Worm (Caenorhabditis elegans) whole organism, L3 larva: ENCODE data around the gene T07G12.4.

Source experiments
- R02D3.7 ChIP-seq: fragments of 150-350 bp; optimal IDR thresholded peaks from 2 replicates; lab custom pipeline; 2014; ENCODE audit warnings: missing biosample characterization, missing genetic modification characterization
- ZK546.5 ChIP-seq: sonication (generic microtip); optimal IDR thresholded peaks from 2 replicates; lab custom pipeline; 2017; ENCODE audit warnings: missing biosample characterization, missing genetic modification characterization
- aly-2 ChIP-seq: fragments of 150-350 bp; optimal IDR thresholded peaks from 2 replicates; lab custom pipeline; 2014; ENCODE audit warnings: missing biosample characterization, missing genetic modification characterization
- ama-1 ChIP-seq: fragments of 150-350 bp; optimal IDR thresholded peaks from 2 replicates; lab custom pipeline; 2018
- ceh-16 ChIP-seq: sonication (generic microtip); optimal IDR thresholded peaks from 2 replicates; lab custom pipeline; 2017; ENCODE audit warnings: missing biosample characterization, missing genetic modification characterization
- ceh-28 ChIP-seq: fragments of 150-350 bp; optimal IDR thresholded peaks from 2 replicates; lab custom pipeline; 2014; ENCODE audit warnings: missing biosample characterization, missing genetic modification reagents, missing genetic modification characterization
- ceh-82 ChIP-seq: fragments of 150-350 bp; optimal IDR thresholded peaks from 2 replicates; lab custom pipeline; 2014; ENCODE audit warnings: missing biosample characterization, missing genetic modification characterization
- ceh-9 ChIP-seq: sonication (generic microtip); optimal IDR thresholded peaks from 2 replicates; lab custom pipeline; 2018; ENCODE audit warnings: missing biosample characterization, missing genetic modification characterization
- daf-12 ChIP-seq: fragments of 150-350 bp; optimal IDR thresholded peaks from 2 replicates; lab custom pipeline; 2014; ENCODE audit warnings: missing biosample characterization, missing genetic modification reagents, missing genetic modification characterization
- egl-27 ChIP-seq: sonication (generic microtip); optimal IDR thresholded peaks from 4 replicates; lab custom pipeline; 2017; ENCODE audit warnings: missing biosample characterization, missing genetic modification reagents, missing genetic modification characterization
- egl-5 ChIP-seq: fragments of 150-350 bp; optimal IDR thresholded peaks from 2 replicates; lab custom pipeline; 2017; ENCODE audit warnings: missing biosample characterization, missing genetic modification reagents, missing genetic modification characterization, inconsistent platforms
- elt-1 ChIP-seq: fragments of 150-350 bp; optimal IDR thresholded peaks from 2 replicates; lab custom pipeline; 2014; ENCODE audit warnings: missing biosample characterization, missing genetic modification characterization
- elt-2 ChIP-seq: sonication (generic microtip); optimal IDR thresholded peaks from 2 replicates; lab custom pipeline; 2016; ENCODE audit warnings: missing genetic modification reagents, mild to moderate bottlenecking, missing genetic modification characterization, missing compliant biosample characterization
- elt-3 ChIP-seq, 3 experiments: fragments of 150-350 bp in 1 of 3; sonication (generic microtip) in 2 of 3; optimal IDR thresholded peaks; 2 replicates in 2 of 3; 4 replicates in 1 of 3; lab custom pipeline; 2014 to 2017; ENCODE audit warnings: missing biosample characterization in 3 of 3, missing genetic modification characterization in 3 of 3
- fkh-10 ChIP-seq: sonication (generic microtip); optimal IDR thresholded peaks from 2 replicates; lab custom pipeline; 2017; ENCODE audit warnings: missing biosample characterization, missing genetic modification reagents, missing genetic modification characterization
- fkh-2 ChIP-seq: fragments of 150-350 bp; optimal IDR thresholded peaks from 2 replicates; lab custom pipeline; 2014; ENCODE audit warnings: missing biosample characterization, missing genetic modification reagents, missing genetic modification characterization
- hmg-11 ChIP-seq: sonication (generic microtip); optimal IDR thresholded peaks from 2 replicates; lab custom pipeline; 2016; ENCODE audit warnings: missing genetic modification characterization, missing compliant biosample characterization
- jun-1 ChIP-seq: fragments of 150-350 bp; optimal IDR thresholded peaks from 2 replicates; lab custom pipeline; 2014; ENCODE audit warnings: missing biosample characterization, missing genetic modification reagents, missing genetic modification characterization
- lin-39 ChIP-seq: fragments of 150-350 bp; optimal IDR thresholded peaks from 2 replicates; lab custom pipeline; 2018; ENCODE audit warnings: missing biosample characterization, missing genetic modification reagents, missing genetic modification characterization
- lsy-12 ChIP-seq: sonication (generic microtip); optimal IDR thresholded peaks from 2 replicates; lab custom pipeline; 2016; ENCODE audit warnings: mild to moderate bottlenecking, missing genetic modification characterization, missing compliant biosample characterization
- mdl-1 ChIP-seq: fragments of 150-350 bp; optimal IDR thresholded peaks from 2 replicates; lab custom pipeline; 2014; ENCODE audit warnings: missing biosample characterization, missing genetic modification characterization
- nfya-1 ChIP-seq: sonication (generic microtip); optimal IDR thresholded peaks from 2 replicates; lab custom pipeline; 2017; ENCODE audit warnings: missing genetic modification characterization, mild to moderate bottlenecking, missing compliant biosample characterization, antibody characterized with exemption, moderate library complexity; ENCODE audit not compliant: insufficient read depth
- nhr-11 ChIP-seq: fragments of 150-350 bp; optimal IDR thresholded peaks from 2 replicates; lab custom pipeline; 2014; ENCODE audit warnings: missing biosample characterization, missing genetic modification characterization
- nhr-12 ChIP-seq: fragments of 150-350 bp; optimal IDR thresholded peaks from 2 replicates; lab custom pipeline; 2014; ENCODE audit warnings: missing biosample characterization, missing genetic modification characterization
- nhr-25 ChIP-seq: sonication (generic microtip); optimal IDR thresholded peaks from 2 replicates; lab custom pipeline; 2017; ENCODE audit warnings: missing biosample characterization, missing genetic modification characterization
- nhr-28 ChIP-seq: fragments of 150-350 bp; optimal IDR thresholded peaks from 2 replicates; lab custom pipeline; 2014; ENCODE audit warnings: missing biosample characterization, missing genetic modification characterization
- nhr-43 ChIP-seq: sonication (generic microtip); optimal IDR thresholded peaks from 2 replicates; lab custom pipeline; 2016; ENCODE audit warnings: mild to moderate bottlenecking, missing genetic modification characterization, missing compliant biosample characterization; ENCODE audit not compliant: poor library complexity, severe bottlenecking
- nhr-67 ChIP-seq: fragments of 150-350 bp; optimal IDR thresholded peaks from 2 replicates; lab custom pipeline; 2014; ENCODE audit warnings: missing biosample characterization, missing genetic modification characterization
- nhr-76 ChIP-seq: fragments of 150-350 bp; sonication (generic microtip); optimal IDR thresholded peaks from 5 replicates; lab custom pipeline; 2014; ENCODE audit warnings: missing biosample characterization, missing genetic modification characterization
- pha-4 ChIP-seq: fragments of 150-350 bp; optimal IDR thresholded peaks from 2 replicates; lab custom pipeline; 2014; ENCODE audit warnings: missing biosample characterization, missing genetic modification reagents, missing genetic modification characterization
- pqm-1 ChIP-seq: fragments of 150-350 bp; optimal IDR thresholded peaks from 2 replicates; lab custom pipeline; 2017; ENCODE audit warnings: missing biosample characterization, missing genetic modification characterization, inconsistent platforms
- sea-2 ChIP-seq: fragments of 150-350 bp; sonication (generic microtip); optimal IDR thresholded peaks from 4 replicates; lab custom pipeline; 2014; ENCODE audit warnings: missing biosample characterization, missing genetic modification reagents, missing genetic modification characterization
- snpc-4 ChIP-seq: fragments of 150-350 bp; optimal IDR thresholded peaks from 2 replicates; lab custom pipeline; 2014; ENCODE audit warnings: missing biosample characterization, missing genetic modification characterization
- tbx-2 ChIP-seq: sonication (generic microtip); optimal IDR thresholded peaks from 2 replicates; lab custom pipeline; 2016; ENCODE audit warnings: mild to moderate bottlenecking, missing genetic modification characterization, missing compliant biosample characterization
- unc-39 ChIP-seq: sonication (generic microtip); optimal IDR thresholded peaks from 4 replicates; lab custom pipeline; 2017; ENCODE audit warnings: missing biosample characterization, missing genetic modification characterization
- zag-1 ChIP-seq: fragments of 150-350 bp; optimal IDR thresholded peaks from 2 replicates; lab custom pipeline; 2014; ENCODE audit warnings: missing biosample characterization, missing genetic modification characterization
- ztf-11 ChIP-seq: fragments of 150-350 bp; optimal IDR thresholded peaks from 2 replicates; lab custom pipeline; 2014; ENCODE audit warnings: missing biosample characterization, missing genetic modification characterization

T07G12.4 gene

DNA sequence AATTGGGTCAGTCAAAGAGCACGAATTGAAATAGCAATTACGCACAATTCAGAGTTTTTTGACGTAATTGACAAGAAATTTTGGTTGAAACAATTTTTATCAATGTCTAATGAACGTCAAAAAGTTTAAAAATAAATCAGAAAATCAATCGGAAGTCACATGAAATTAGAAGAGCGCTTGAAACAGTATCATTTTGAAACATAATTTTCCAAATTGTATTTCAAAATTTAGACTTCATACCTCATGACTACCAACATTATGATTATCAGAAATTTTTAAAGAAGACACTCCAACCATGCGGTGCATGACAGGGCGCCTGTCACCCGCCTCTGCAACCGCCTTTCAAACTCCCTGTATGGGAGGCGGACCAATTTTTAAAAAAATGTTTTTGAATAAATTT, 25.2 kb downstream of the T07G12.4 start:
- TF ChIP-seq R02D3.7 (no peak), aly-2 (tag; lab: Kevin White, UChicago) (no peak), elt-2 (peak; percentile 77), unc-39 (tag; lab: Kevin White, UChicago) (no peak), ceh-16 (tag; lab: Kevin White, UChicago) (no peak), pha-4 (tag; lab: Kevin White, UChicago) (peak; percentile 9), elt-1 (tag; lab: Kevin White, UChicago) (no peak), ceh-28 (tag; lab: Kevin White, UChicago) (no peak), zag-1 (no peak)

DNA sequence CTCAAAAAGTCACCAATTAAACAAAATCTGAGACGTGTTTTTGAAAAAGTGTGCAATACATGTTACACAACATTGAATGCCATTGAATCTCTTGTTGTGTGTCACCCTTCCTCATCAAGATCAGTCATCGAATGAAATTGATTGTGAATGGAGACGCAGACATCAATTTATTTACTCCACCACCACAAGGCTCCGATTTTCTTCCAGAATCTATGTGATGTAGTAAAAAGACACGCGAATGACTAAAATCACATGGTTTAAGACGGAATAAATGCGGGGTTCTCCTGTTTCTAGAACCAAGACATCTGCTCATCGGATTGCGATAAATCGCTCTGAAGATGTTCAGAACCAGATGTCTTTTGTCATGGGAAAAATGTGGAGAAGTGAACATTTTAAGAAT, 25.7 kb downstream of the T07G12.4 start:
- TF ChIP-seq lin-39 (tag; lab: Kevin White, UChicago) (peak; percentile 45), ceh-28 (tag; lab: Kevin White, UChicago) (no peak), zag-1 (no peak), egl-5 (tag; lab: Kevin White, UChicago) (peak; percentile 64), nfya-1 (tag; lab: Kevin White, UChicago) (peak; percentile 26)

DNA sequence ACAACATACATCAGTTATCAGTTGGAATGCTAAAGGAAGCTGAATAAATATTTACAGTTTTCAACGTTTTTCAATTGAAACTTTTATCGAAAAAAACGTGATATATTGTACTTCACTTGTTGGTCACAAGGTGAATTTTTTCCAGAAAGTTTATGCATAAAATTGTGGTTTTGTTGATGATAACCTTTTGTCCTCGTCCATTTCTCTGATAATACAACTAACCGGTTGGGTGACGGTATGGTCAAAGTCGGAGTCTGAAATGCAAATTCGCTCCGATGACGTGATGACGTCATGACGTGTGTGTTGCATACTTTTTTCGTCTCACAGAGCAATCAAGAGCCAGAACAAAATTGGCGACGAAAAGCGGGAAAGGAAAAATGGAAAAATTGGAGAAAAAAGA, 27.1 kb downstream of the T07G12.4 start:
- no peak for TF ChIP-seq hmg-11 (tag; lab: Kevin White, UChicago)
- no peak for TF ChIP-seq ceh-28 (tag; lab: Kevin White, UChicago)
- no peak for TF ChIP-seq nhr-11 (tag; lab: Kevin White, UChicago)
- TF ChIP-seq lin-39 (tag; lab: Kevin White, UChicago), result no peak
- peak; percentile 77 for TF ChIP-seq jun-1 (tag; lab: Kevin White, UChicago)
- peak; percentile 90 for TF ChIP-seq pqm-1 (tag; lab: Kevin White, UChicago)
- no peak for TF ChIP-seq nhr-25
- TF ChIP-seq unc-39 (tag; lab: Kevin White, UChicago), result no peak
- TF ChIP-seq pha-4 (tag; lab: Kevin White, UChicago), result peak; percentile 84
- no peak for TF ChIP-seq nhr-43 (tag; lab: Kevin White, UChicago)
- no peak for TF ChIP-seq aly-2 (tag; lab: Kevin White, UChicago)
- TF ChIP-seq fkh-2 (tag; lab: Kevin White, UChicago), result no peak
- peak; percentile 8 for TF ChIP-seq nfya-1 (tag; lab: Kevin White, UChicago)
- TF ChIP-seq elt-3 (tag; optimal IDR thresholded peaks at IDR 0.05; lab: Kevin White, UChicago), result no peak
- no peak for TF ChIP-seq ceh-9 (tag; lab: Kevin White, UChicago)
- TF ChIP-seq egl-27, result no peak
- peak; percentile 94 for TF ChIP-seq elt-2
- no peak for TF ChIP-seq ztf-11 (tag; lab: Kevin White, UChicago)
- TF ChIP-seq lsy-12, result no peak

DNA sequence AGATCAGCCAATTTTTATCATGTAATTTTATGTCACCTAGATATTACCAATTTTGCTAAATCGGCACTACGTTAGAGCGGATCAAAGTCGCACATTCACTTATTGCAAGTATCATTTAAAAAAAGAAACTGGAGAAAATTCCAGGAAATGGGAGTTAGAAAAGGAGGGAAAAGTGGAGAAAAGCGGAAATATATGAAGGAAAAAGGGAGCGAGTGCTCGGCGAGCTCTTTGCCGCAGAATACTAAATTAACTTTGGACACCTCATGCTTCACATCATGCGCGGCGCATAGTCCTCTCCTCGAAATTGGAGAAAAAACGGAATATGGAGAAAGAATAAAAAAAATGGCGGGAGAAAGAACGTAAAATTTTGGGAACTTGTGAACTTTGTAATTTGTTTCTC, 30.9 kb downstream of the T07G12.4 start:
- TF ChIP-seq ceh-9 (tag; lab: Kevin White, UChicago) (no peak), ceh-28 (tag; lab: Kevin White, UChicago) (no peak), sea-2 (GFP tag; lab: Kevin White, UChicago) (no peak), egl-5 (tag; lab: Kevin White, UChicago) (no peak), elt-3 (tag; optimal IDR thresholded peaks at IDR 0.05; lab: Kevin White, UChicago) (no peak), tbx-2 (tag; lab: Kevin White, UChicago) (no peak), pqm-1 (tag; lab: Kevin White, UChicago) (no peak), zag-1 (no peak), lin-39 (tag; lab: Kevin White, UChicago) (no peak), nfya-1 (tag; lab: Kevin White, UChicago) (peak; percentile 55), nhr-67 (no peak), hmg-11 (tag; lab: Kevin White, UChicago) (peak; percentile 5), mdl-1 (no peak), fkh-10 (peak; percentile 86)
- TF ChIP-seq, all 47 proteins: peak for 3

DNA sequence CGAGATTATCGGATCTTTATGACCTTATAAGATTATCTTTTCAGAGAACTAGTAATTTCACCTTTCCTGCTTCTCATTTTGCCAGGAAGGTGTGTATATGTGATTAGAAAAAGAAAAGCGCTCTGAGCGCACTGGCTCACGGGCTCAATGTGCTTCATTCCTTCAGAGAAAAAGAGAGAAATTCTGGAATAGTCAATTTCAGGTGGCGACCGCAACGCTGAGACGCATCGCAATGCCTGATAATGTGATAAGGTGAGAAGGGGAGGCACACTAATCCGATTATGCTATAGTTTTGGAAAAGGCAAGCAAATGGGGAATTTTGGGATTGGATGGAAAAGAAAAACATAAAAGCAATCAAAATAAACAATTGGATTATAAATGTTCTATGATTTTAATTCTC, 32.5 kb downstream of the T07G12.4 start:
- TF ChIP-seq nfya-1 (tag; lab: Kevin White, UChicago) (peak; percentile 29), tbx-2 (tag; lab: Kevin White, UChicago) (no peak), nhr-28 (tag; lab: Kevin White, UChicago) (no peak), pqm-1 (tag; lab: Kevin White, UChicago) (peak; percentile 63), unc-39 (tag; lab: Kevin White, UChicago) (no peak), zag-1 (no peak), ceh-82 (no peak), snpc-4 (tag; lab: Kevin White, UChicago) (no peak), nhr-12 (tag; lab: Kevin White, UChicago) (no peak), ama-1 (lab: Kevin White, UChicago) (no peak), nhr-76 (tag; lab: Kevin White, UChicago) (no peak), daf-12 (tag; lab: Kevin White, UChicago) (no peak), fkh-10 (no peak), mdl-1 (no peak), ZK546.5 (no peak), elt-2 (peak; percentile 53), egl-27 (no peak)
